Fruit fly (Drosophila melanogaster) whole organism, pupa: Measurements from ENCODE around the gene IntS9.
A peak's percentile ranks its signal among the peaks of the same experiment; 100 is the strongest.

ENCODE experiments used
- CG10348 ChIP-seq: fragments of 200-800 bp; sonication (Bioruptor generic); IDR thresholded peaks from 2 replicates; pipeline ENCODE4 v1.3.6; 2022; ENCODE audit warnings: missing biosample characterization, missing genetic modification characterization
- CG12605 ChIP-seq: fragments of 200-800 bp; sonication (Bioruptor generic); IDR thresholded peaks from 2 replicates; pipeline ENCODE4 v1.3.6; 2022; ENCODE audit warnings: missing biosample characterization, missing genetic modification characterization
- CG13204 ChIP-seq: fragments of 200-800 bp; sonication (Bioruptor generic); optimal IDR thresholded peaks from 2 replicates; lab custom pipeline; 2018; ENCODE audit warnings: missing biosample characterization, mild to moderate bottlenecking, missing genetic modification characterization, moderate library complexity
- CG14655 ChIP-seq: fragments of 200-800 bp; sonication (Bioruptor generic); optimal IDR thresholded peaks from 3 replicates; lab custom pipeline; 2017; ENCODE audit warnings: mild to moderate bottlenecking, missing biosample characterization, missing genetic modification reagents, missing genetic modification characterization
- CG15710 ChIP-seq: fragments of 200-800 bp; sonication (Bioruptor generic); optimal IDR thresholded peaks from 2 replicates; lab custom pipeline; 2018; ENCODE audit warnings: missing biosample characterization, mild to moderate bottlenecking, missing genetic modification characterization, moderate library complexity
- CG17806 ChIP-seq: fragments of 200-800 bp; sonication (Bioruptor generic); optimal IDR thresholded peaks from 2 replicates; lab custom pipeline; 2018; ENCODE audit warnings: missing biosample characterization, mild to moderate bottlenecking, missing genetic modification characterization, moderate library complexity
- CG32121 ChIP-seq: fragments of 200-800 bp; sonication (Bioruptor generic); IDR thresholded peaks from 2 replicates; pipeline ENCODE4 v1.3.6; 2022; ENCODE audit warnings: missing biosample characterization, missing genetic modification characterization
- CG34367 ChIP-seq: fragments of 200-800 bp; sonication (Bioruptor generic); optimal IDR thresholded peaks from 2 replicates; lab custom pipeline; 2018; ENCODE audit warnings: missing biosample characterization, mild to moderate bottlenecking, missing genetic modification characterization
- CG4496 ChIP-seq: fragments of 200-800 bp; sonication (Bioruptor generic); IDR thresholded peaks from 3 replicates; pipeline ENCODE4 v1.3.6; 2022; ENCODE audit warnings: missing biosample characterization, missing genetic modification characterization
- CG8159 ChIP-seq: fragments of 200-800 bp; sonication (Bioruptor generic); optimal IDR thresholded peaks from 3 replicates; lab custom pipeline; 2018; ENCODE audit warnings: missing biosample characterization, mild to moderate bottlenecking, missing genetic modification characterization, moderate library complexity
- CG8301 ChIP-seq: fragments of 200-800 bp; sonication (Bioruptor generic); optimal IDR thresholded peaks from 2 replicates; lab custom pipeline; 2018; ENCODE audit warnings: missing biosample characterization, mild to moderate bottlenecking, missing genetic modification characterization
- CG9948 ChIP-seq: fragments of 200-800 bp; sonication (Bioruptor generic); optimal IDR thresholded peaks from 2 replicates; lab custom pipeline; 2018; ENCODE audit warnings: missing biosample characterization, mild to moderate bottlenecking, missing genetic modification characterization, moderate library complexity
- D1 ChIP-seq: fragments of 200-800 bp; sonication (Bioruptor generic); optimal IDR thresholded peaks from 2 replicates; lab custom pipeline; 2018; ENCODE audit warnings: missing biosample characterization, mild to moderate bottlenecking, missing genetic modification characterization, moderate library complexity
- EcR ChIP-seq: fragments of 200-800 bp; sonication (Bioruptor generic); optimal IDR thresholded peaks from 3 replicates; lab custom pipeline; 2019; ENCODE audit warnings: missing biosample characterization, missing genetic modification characterization, mild to moderate bottlenecking, moderate library complexity, missing genetic modification reagents
- Ets98B ChIP-seq: fragments of 200-800 bp; sonication (Bioruptor generic); IDR thresholded peaks from 2 replicates; pipeline ENCODE4 v1.3.6; 2022; ENCODE audit warnings: missing biosample characterization, missing genetic modification characterization
- Pif1A ChIP-seq: fragments of 200-800 bp; sonication (Bioruptor generic); optimal IDR thresholded peaks from 3 replicates; lab custom pipeline; 2016; ENCODE audit warnings: missing biosample characterization, missing genetic modification characterization
- Pif1B ChIP-seq: fragments of 200-800 bp; sonication (Bioruptor generic); optimal IDR thresholded peaks from 3 replicates; lab custom pipeline; 2016; ENCODE audit warnings: missing biosample characterization, missing genetic modification characterization
- Snoo ChIP-seq: fragments of 200-800 bp; sonication (Bioruptor generic); optimal IDR thresholded peaks from 3 replicates; lab custom pipeline; 2017; ENCODE audit warnings: missing biosample characterization, mild to moderate bottlenecking, missing genetic modification characterization, inconsistent platforms
- fd96Ca ChIP-seq: fragments of 200-800 bp; sonication (Bioruptor generic); IDR thresholded peaks from 3 replicates; pipeline ENCODE4 v1.3.6; 2022; ENCODE audit warnings: missing biosample characterization, missing genetic modification characterization
- gl ChIP-seq: fragments of 200-800 bp; sonication (Bioruptor generic); optimal IDR thresholded peaks from 2 replicates; lab custom pipeline; 2018; ENCODE audit warnings: missing biosample characterization, mild to moderate bottlenecking, missing genetic modification characterization
- rn ChIP-seq: fragments of 200-800 bp; sonication (Bioruptor generic); IDR thresholded peaks from 2 replicates; pipeline ENCODE4 v1.3.6; 2022; ENCODE audit warnings: missing biosample characterization, missing genetic modification characterization

The IntS9 gene

DNA sequence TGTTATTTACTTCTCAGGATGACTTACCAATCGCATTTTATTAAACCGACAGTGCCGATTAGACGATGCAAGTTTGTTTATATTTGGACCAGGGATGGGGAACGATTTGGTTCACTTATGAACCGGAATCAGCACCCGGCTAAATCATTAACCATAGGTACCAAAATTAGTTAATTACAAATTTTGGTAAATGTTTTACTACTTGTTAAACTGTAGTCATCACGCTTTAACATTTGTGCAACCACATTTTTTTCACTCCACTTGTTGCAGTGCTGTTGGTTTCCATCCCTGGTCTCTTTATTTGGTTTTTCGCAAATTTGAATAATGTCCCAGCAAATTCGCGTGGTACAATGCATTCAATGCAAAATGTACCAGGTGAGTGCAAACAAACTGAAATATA lies at the start of gene IntS9, which contains the start of gene CG43295:
IntS9 (minus strand) TSS at position 100 of the 400 bp plus-strand sequence.
CG43295 (plus strand) TSS at position 325 of the 400 bp plus-strand sequence.
- no peak for TF ChIP-seq EcR (GFP tag; lab: Kevin White, UChicago)
- peak; percentile 71 for TF ChIP-seq gl (tag; lab: Kevin White, UChicago)
- TF ChIP-seq CG4496 (GFP tag; lab: Robert Waterston, UW) = peak; percentile 88
- peak; percentile 72 for TF ChIP-seq CG12605 (GFP tag; lab: Robert Waterston, UW)
- peak; percentile 81 for TF ChIP-seq CG15710 (tag; lab: Kevin White, UChicago)
- peak; percentile 61; the same call in 1 of the 2 replicates for TF ChIP-seq rn
- TF ChIP-seq CG13204 = no peak
- TF ChIP-seq Snoo (tag; lab: Kevin White, UChicago) = peak; percentile 77
- TF ChIP-seq CG34367 (tag; lab: Kevin White, UChicago) = peak; percentile 73
- TF ChIP-seq fd96Ca (GFP tag; lab: Robert Waterston, UW) = peak; percentile 91
- TF ChIP-seq Ets98B (GFP tag; lab: Robert Waterston, UW) = peak; percentile 84
- no peak for TF ChIP-seq CG10348 (GFP tag; lab: Robert Waterston, UW)
- TF ChIP-seq CG14655 (GFP tag; lab: Kevin White, UChicago) = no peak
- no peak for TF ChIP-seq CG8159
- no peak for TF ChIP-seq Pif1B (GFP tag; lab: Kevin White, UChicago)
- TF ChIP-seq CG8301 (tag; lab: Kevin White, UChicago) = no peak
- peak; percentile 83 for TF ChIP-seq CG17806 (tag; lab: Kevin White, UChicago)
- TF ChIP-seq CG9948 (tag; lab: Kevin White, UChicago) = peak; percentile 67
- peak; percentile 74 for TF ChIP-seq CG32121 (GFP tag; lab: Robert Waterston, UW)
- TF ChIP-seq D1 = no peak
- TF ChIP-seq Pif1A (GFP tag; lab: Kevin White, UChicago) = no peak

DNA sequence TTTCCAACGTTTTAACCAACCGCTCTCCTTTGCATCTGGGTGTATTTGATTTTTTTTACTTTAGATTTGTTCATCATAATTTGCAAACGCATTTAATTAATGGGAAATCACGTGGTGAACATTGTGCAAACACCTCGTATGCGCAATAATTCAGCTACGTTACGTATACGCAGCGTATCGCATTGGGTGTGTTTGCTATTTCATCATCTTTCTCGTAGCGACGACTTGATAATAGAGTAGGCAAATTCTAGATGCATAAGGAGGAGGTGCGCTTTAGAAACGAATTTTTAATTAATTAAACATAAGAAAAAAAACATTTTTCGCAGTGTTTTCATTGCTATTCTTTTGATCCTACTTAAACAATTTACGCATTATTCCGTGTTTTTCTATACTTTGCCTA lies 48.2 kb upstream of the IntS9 start:
- TF ChIP-seq CG17806 (tag; lab: Kevin White, UChicago) (no peak), CG32121 (GFP tag; lab: Robert Waterston, UW) (no peak), D1 (no peak), Ets98B (GFP tag; lab: Robert Waterston, UW) (no peak), CG15710 (tag; lab: Kevin White, UChicago) (no peak), Pif1B (GFP tag; lab: Kevin White, UChicago) (no peak), CG12605 (GFP tag; lab: Robert Waterston, UW) (no peak), gl (tag; lab: Kevin White, UChicago) (no peak), CG4496 (GFP tag; lab: Robert Waterston, UW) (0 out of 3 replicates have a peak, but pooled peaks have one; percentile 8), fd96Ca (GFP tag; lab: Robert Waterston, UW) (no peak), CG34367 (tag; lab: Kevin White, UChicago) (no peak), CG14655 (GFP tag; lab: Kevin White, UChicago) (no peak), EcR (GFP tag; lab: Kevin White, UChicago) (peak; percentile 3), CG9948 (tag; lab: Kevin White, UChicago) (no peak), Snoo (tag; lab: Kevin White, UChicago) (no peak), rn (no peak), Pif1A (GFP tag; lab: Kevin White, UChicago) (no peak)

DNA sequence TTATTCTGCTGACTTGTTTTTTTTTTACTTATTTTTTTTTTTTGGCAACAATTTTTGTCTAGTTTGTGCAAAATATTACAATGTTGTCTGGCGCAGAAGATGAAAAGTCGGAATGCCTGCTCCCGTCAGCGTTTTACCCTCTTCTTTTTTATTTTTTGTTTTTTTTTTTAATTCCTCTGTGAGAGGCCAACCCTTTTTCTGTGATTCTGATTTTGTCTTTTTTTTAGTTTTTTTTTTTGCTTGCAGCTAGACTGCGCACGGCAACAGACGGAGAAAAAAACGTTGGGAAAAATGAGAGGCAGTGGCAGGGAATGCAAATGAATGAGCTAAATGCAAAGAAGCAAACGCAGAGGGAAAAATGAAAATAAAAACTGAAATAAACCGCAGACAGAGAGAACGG lies 47.7 kb upstream of the IntS9 start:
- TF ChIP-seq CG17806 (tag; lab: Kevin White, UChicago) (no peak), gl (tag; lab: Kevin White, UChicago) (peak; percentile 46), CG13204 (peak; percentile 43), CG32121 (GFP tag; lab: Robert Waterston, UW) (peak; percentile 64), D1 (no peak), CG15710 (tag; lab: Kevin White, UChicago) (peak; percentile 24), CG8301 (tag; lab: Kevin White, UChicago) (no peak), CG8159 (peak; percentile 6), CG12605 (GFP tag; lab: Robert Waterston, UW) (no peak; the same call in none of the 2 replicates), Snoo (tag; lab: Kevin White, UChicago) (no peak), Pif1B (GFP tag; lab: Kevin White, UChicago) (peak; percentile 55), Pif1A (GFP tag; lab: Kevin White, UChicago) (peak; percentile 62), EcR (GFP tag; lab: Kevin White, UChicago) (no peak), rn (0 out of 2 replicates have a peak, but pooled peaks have one; percentile 23), CG14655 (GFP tag; lab: Kevin White, UChicago) (peak; percentile 34), fd96Ca (GFP tag; lab: Robert Waterston, UW) (no peak), Ets98B (GFP tag; lab: Robert Waterston, UW) (peak; percentile 56), CG9948 (tag; lab: Kevin White, UChicago) (no peak), CG4496 (GFP tag; lab: Robert Waterston, UW) (peak; percentile 74)

DNA sequence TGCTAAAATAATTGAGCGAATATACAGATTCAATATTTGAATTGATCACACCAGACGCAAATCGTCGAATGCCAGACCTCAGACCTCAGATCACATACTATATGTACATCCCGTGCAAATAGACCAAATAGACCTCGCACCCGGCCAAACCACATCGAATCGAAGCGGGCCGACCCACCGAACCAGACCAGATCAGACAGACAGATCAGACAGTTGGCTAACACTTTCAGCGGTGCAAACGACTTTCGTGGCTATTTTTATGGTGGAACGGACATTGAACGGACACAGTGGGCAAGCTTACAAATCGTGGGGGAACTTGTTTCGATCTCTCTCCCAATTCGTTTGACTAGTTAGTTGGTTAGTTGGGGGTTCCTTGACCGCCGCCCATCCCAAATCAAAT lies 46.3 kb upstream of the IntS9 start:
- peak; percentile 39; the same call in 1 of the 2 replicates for TF ChIP-seq Ets98B (GFP tag; lab: Robert Waterston, UW)
- 0 out of 3 replicates have a peak, but pooled peaks have one; percentile 20 for TF ChIP-seq CG4496 (GFP tag; lab: Robert Waterston, UW)
- no peak for TF ChIP-seq CG9948 (tag; lab: Kevin White, UChicago)

DNA sequence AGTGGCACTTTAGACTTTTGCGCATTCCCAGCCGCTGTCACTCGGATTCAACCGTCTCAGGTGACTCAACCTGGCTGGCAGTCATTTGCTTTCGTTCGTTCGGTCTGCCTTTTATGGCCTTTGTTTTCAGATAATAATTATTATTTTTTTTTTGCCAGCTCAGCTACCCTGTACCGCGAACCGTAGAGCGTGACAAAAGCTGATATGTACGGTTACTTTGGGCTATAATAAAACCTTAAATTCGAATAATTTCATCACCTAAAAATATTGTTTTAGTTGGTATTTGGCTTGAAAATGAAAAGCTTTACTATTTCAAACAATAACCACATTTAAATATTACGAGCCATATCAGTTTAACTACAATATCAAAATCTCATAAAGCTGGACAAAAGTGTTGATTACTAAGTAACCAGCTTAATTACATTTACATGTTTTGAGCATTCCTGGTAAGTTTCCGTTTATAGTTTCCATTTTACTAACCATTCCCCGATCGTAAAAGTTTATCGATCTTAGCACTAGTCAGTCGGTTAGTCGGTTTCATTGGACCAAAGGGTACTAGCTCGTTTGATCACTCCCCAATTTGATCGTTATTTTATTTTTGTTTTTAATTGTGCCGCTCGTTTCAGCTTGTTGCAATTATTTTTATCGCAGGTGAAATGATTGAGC lies 45.6 kb upstream of the IntS9 start:
- no peak for TF ChIP-seq D1
- TF ChIP-seq rn = no peak
- 0 out of 2 replicates have a peak, but pooled peaks have one; percentile 23 for TF ChIP-seq CG32121 (GFP tag; lab: Robert Waterston, UW)
- TF ChIP-seq CG8301 (tag; lab: Kevin White, UChicago) = no peak
- no peak for TF ChIP-seq fd96Ca (GFP tag; lab: Robert Waterston, UW)
